Fruit fly (Drosophila melanogaster): ENCODE measurements around the gene CG4259.

Gene CG4259

dm6 chr2L:2161244-2162243 lies 32.5 kb upstream of the CG4259 start (continued):
- TF ChIP-seq E2f2 (GFP tag; IDR thresholded peaks at IDR 0.05), result no peak
- peak; percentile 35 for TF ChIP-seq CG6654 (GFP tag; optimal IDR thresholded peaks at IDR 0.05)
- TF ChIP-seq HHEX (GFP tag; optimal IDR thresholded peaks at IDR 0.05), result peak; percentile 29
- TF ChIP-seq tgo (GFP tag; IDR thresholded peaks at IDR 0.05), result peak; percentile 33; the same call in 1 of the 3 replicates
- peak; percentile 49; the same call in 1 of the 2 replicates for TF ChIP-seq bbx (GFP tag; IDR thresholded peaks at IDR 0.05; ENCODE audit: partially characterized antibody)
- peak; percentile 6 for TF ChIP-seq CG17829 (tag; optimal IDR thresholded peaks at IDR 0.05)
- TF ChIP-seq sd (tag; optimal IDR thresholded peaks at IDR 0.05), result peak; percentile 99
- peak; percentile 63 for TF ChIP-seq Hr3 (GFP tag; optimal IDR thresholded peaks at IDR 0.05)
- peak; percentile 28; the same call in 1 of the 2 replicates for TF ChIP-seq CG11247 (GFP tag; IDR thresholded peaks at IDR 0.05)
- TF ChIP-seq CG9727 (GFP tag; optimal IDR thresholded peaks at IDR 0.05), result peak; percentile 58
- TF ChIP-seq CG18262 (tag; optimal IDR thresholded peaks at IDR 0.05), result peak; percentile 74
- TF ChIP-seq CG6791 (GFP tag; IDR thresholded peaks at IDR 0.05; ENCODE audit: partially characterized antibody), result 0 out of 3 replicates have a peak, but pooled peaks have one; percentile 26
- TF ChIP-seq chm (GFP tag; IDR thresholded peaks at IDR 0.05), result peak; percentile 34; the same call in 1 of the 2 replicates
- peak; percentile 30 for TF ChIP-seq Chrac-16 (GFP tag; optimal IDR thresholded peaks at IDR 0.05)
- TF ChIP-seq Camta (GFP tag; optimal IDR thresholded peaks at IDR 0.05), result peak; percentile 7
- TF ChIP-seq CG32772 (GFP tag; IDR thresholded peaks at IDR 0.05), result peak; percentile 43
- peak; percentile 75 for TF ChIP-seq Oli (tag; optimal IDR thresholded peaks at IDR 0.05)
- TF ChIP-seq CG15011 (GFP tag; optimal IDR thresholded peaks at IDR 0.05), result no peak
- no peak for TF ChIP-seq CG8478 (optimal IDR thresholded peaks at IDR 0.05)
- TF ChIP-seq CG18476 (GFP tag; optimal IDR thresholded peaks at IDR 0.05), result peak; percentile 48
- TF ChIP-seq pan (optimal IDR thresholded peaks at IDR 0.05), result no peak
- peak in 1 of 2 experiments; percentile 39 for TF ChIP-seq pan (GFP tag; optimal IDR thresholded peaks at IDR 0.05 in 1 of 2, IDR thresholded peaks at IDR 0.05 in 1 of 2)
- peak; percentile 65 for TF ChIP-seq grn (GFP tag; optimal IDR thresholded peaks at IDR 0.05)
- peak; percentile 16 for TF ChIP-seq Mad (GFP tag; optimal IDR thresholded peaks at IDR 0.05)
- TF ChIP-seq Awh (GFP tag; IDR thresholded peaks at IDR 0.05), result no peak
- TF ChIP-seq CG12769 (tag; optimal IDR thresholded peaks at IDR 0.05), result peak; percentile 98
- peak; percentile 98 for TF ChIP-seq kni (GFP tag; optimal IDR thresholded peaks at IDR 0.05)
- TF ChIP-seq crc (GFP tag; optimal IDR thresholded peaks at IDR 0.05), result no peak
- no peak for TF ChIP-seq CG7987 (GFP tag; optimal IDR thresholded peaks at IDR 0.05)
- TF ChIP-seq CG18619 (GFP tag; optimal IDR thresholded peaks at IDR 0.05), result peak; percentile 63
- no peak for TF ChIP-seq stwl (tag; optimal IDR thresholded peaks at IDR 0.05)
- TF ChIP-seq crp (GFP tag; optimal IDR thresholded peaks at IDR 0.05), result no peak
- TF ChIP-seq Dip2 (GFP tag; IDR thresholded peaks at IDR 0.05), result no peak
- TF ChIP-seq CG32532 (GFP tag; IDR thresholded peaks at IDR 0.05), result no peak
- no peak for TF ChIP-seq BEAF-32 (GFP tag; optimal IDR thresholded peaks at IDR 0.05)
- peak; percentile 43; the same call in 1 of the 2 replicates for TF ChIP-seq NFAT (GFP tag; IDR thresholded peaks at IDR 0.05)
- no peak for TF ChIP-seq sc (optimal IDR thresholded peaks at IDR 0.05)
- peak; percentile 64 for TF ChIP-seq sc (GFP tag; optimal IDR thresholded peaks at IDR 0.05)
- TF ChIP-seq ranshi (GFP tag; IDR thresholded peaks at IDR 0.05), result peak; percentile 19; the same call in 1 of the 2 replicates
- TF ChIP-seq Opbp (GFP tag; IDR thresholded peaks at IDR 0.05; ENCODE audit: partially characterized antibody), result 0 out of 3 replicates have a peak, but pooled peaks have one; percentile 35
- 0 out of 2 replicates have a peak, but pooled peaks have one; percentile 21 for TF ChIP-seq Drgx (GFP tag; IDR thresholded peaks at IDR 0.05)
- TF ChIP-seq CG34224 (GFP tag; IDR thresholded peaks at IDR 0.05; ENCODE audit: partially characterized antibody), result peak; percentile 41; the same call in 2 of the 3 replicates
- no peak for TF ChIP-seq CG30020 (tag; optimal IDR thresholded peaks at IDR 0.05)
- TF ChIP-seq caup (GFP tag; optimal IDR thresholded peaks at IDR 0.05; ENCODE audit: severe bottlenecking), result no peak
- 0 out of 2 replicates have a peak, but pooled peaks have one; percentile 39 for TF ChIP-seq sna (GFP tag; IDR thresholded peaks at IDR 0.05; ENCODE audit: partially characterized antibody)
- peak; percentile 54 for TF ChIP-seq az2 (GFP tag; optimal IDR thresholded peaks at IDR 0.05)
- TF ChIP-seq Xrp1 (GFP tag; IDR thresholded peaks at IDR 0.05), result peak; percentile 47
